Fruit fly (Drosophila melanogaster) whole organism, adult: ENCODE measurements around the gene DhpD.

Experiments
- CG12768 ChIP-seq: fragments of 200-800 bp; sonication (Bioruptor generic); optimal IDR thresholded peaks from 2 replicates; lab custom pipeline; 2017; ENCODE audit warnings: missing biosample characterization, missing genetic modification characterization, mild to moderate bottlenecking, moderate library complexity, missing genetic modification reagents
- CG14711 ChIP-seq: fragments of 200-800 bp; sonication (Bioruptor generic); optimal IDR thresholded peaks from 2 replicates; lab custom pipeline; 2018; ENCODE audit warnings: missing biosample characterization, mild to moderate bottlenecking, missing genetic modification characterization, moderate library complexity
- CG1620 ChIP-seq: fragments of 200-800 bp; sonication (Bioruptor generic); optimal IDR thresholded peaks from 2 replicates; lab custom pipeline; 2016; ENCODE audit warnings: missing biosample characterization, missing genetic modification characterization
- CG33017 ChIP-seq: fragments of 200-800 bp; sonication (Bioruptor generic); optimal IDR thresholded peaks from 2 replicates; lab custom pipeline; 2018; ENCODE audit warnings: missing biosample characterization, mild to moderate bottlenecking, missing genetic modification characterization, moderate library complexity
- CG7101 ChIP-seq: fragments of 200-800 bp; sonication (Bioruptor generic); optimal IDR thresholded peaks from 2 replicates; lab custom pipeline; 2018; ENCODE audit warnings: missing biosample characterization, mild to moderate bottlenecking, missing genetic modification characterization, moderate library complexity
- Clk ChIP-seq: fragments of 200-800 bp; sonication (Bioruptor generic); optimal IDR thresholded peaks from 2 replicates; lab custom pipeline; 2017; ENCODE audit warnings: missing biosample characterization, missing genetic modification characterization
- Crg-1 ChIP-seq: fragments of 200-800 bp; sonication (Bioruptor generic); optimal IDR thresholded peaks from 2 replicates; lab custom pipeline; 2016; ENCODE audit warnings: missing biosample characterization, missing genetic modification characterization
- Hr96 ChIP-seq: fragments of 200-800 bp; sonication (Bioruptor generic); optimal IDR thresholded peaks from 2 replicates; lab custom pipeline; 2016; ENCODE audit warnings: missing biosample characterization, missing genetic modification characterization
- Mnt ChIP-seq: fragments of 200-800 bp; sonication (Bioruptor generic); optimal IDR thresholded peaks from 2 replicates; lab custom pipeline; 2016; ENCODE audit warnings: missing biosample characterization, mild to moderate bottlenecking, missing genetic modification characterization
- bab1 ChIP-seq: fragments of 200-800 bp; sonication (Bioruptor generic); optimal IDR thresholded peaks from 3 replicates; lab custom pipeline; 2019; ENCODE audit warnings: missing biosample characterization, mild to moderate bottlenecking, missing genetic modification characterization, moderate library complexity
- cnc ChIP-seq, 2 experiments: fragments of >200 bp; optimal IDR thresholded peaks; 2 replicates each; lab custom pipeline; 2017
- kay ChIP-seq: fragments of 200-800 bp; sonication (Bioruptor generic); peaks from one replicate; lab custom pipeline; 2016; ENCODE audit warnings: missing biosample characterization, missing genetic modification characterization, borderline replicate concordance
- ovo ChIP-seq: fragments of 200-800 bp; sonication (Bioruptor generic); optimal IDR thresholded peaks from 2 replicates; lab custom pipeline; 2016; ENCODE audit warnings: missing biosample characterization, missing genetic modification characterization
- toe ChIP-seq: fragments of 200-800 bp; sonication (Bioruptor generic); optimal IDR thresholded peaks from 2 replicates; lab custom pipeline; 2016; ENCODE audit warnings: missing biosample characterization, missing genetic modification characterization

DNA sequence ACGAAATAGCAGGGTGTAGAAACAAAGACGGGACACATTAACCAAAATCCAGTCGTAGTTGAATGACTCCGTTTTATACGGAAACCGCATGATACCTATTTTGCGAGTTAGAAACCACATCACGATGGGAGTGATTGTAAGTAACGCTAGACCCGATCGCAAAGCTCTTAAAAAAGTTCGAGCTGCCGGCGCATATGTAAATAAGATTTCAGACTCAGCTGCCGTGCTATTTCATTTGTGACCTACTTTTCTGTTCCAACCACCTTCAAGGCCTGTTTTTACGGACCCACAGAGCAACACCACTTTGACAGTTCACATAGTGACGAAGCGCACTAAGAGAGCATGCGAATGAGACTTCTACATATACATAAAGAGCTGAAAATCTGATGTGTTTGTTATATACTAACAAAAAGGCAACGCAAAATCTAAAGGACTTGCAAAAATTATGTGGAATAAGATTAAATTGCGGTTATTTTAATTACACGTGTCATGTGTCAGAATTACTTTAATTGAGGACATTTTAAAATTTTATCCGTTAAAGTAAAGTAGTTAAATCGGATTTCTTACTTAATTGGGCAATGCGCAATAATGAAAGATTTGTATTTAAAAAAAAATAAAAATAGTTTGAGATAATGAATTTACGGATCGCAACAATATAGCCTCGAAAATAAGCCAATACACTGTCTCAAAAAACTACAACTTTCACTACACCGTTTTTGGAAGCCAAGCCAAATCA is 50.1 kb downstream of the DhpD start:
- TF ChIP-seq bab1 (GFP tag; lab: Kevin White, UChicago) (no peak), CG1620 (no peak), CG33017 (tag; lab: Kevin White, UChicago) (no peak), toe (GFP tag; lab: Kevin White, UChicago) (no peak), CG7101 (no peak), CG12768 (GFP tag; lab: Kevin White, UChicago) (no peak), CG14711 (tag; lab: Kevin White, UChicago) (no peak), ovo (GFP tag; lab: Kevin White, UChicago) (no peak), kay (GFP tag; lab: Kevin White, UChicago) (no peak), Clk (GFP tag; lab: Kevin White, UChicago) (no peak), cnc (optimal IDR thresholded peaks at IDR 0.05; lab: Kevin White, UChicago) (no peak), Crg-1 (GFP tag; lab: Kevin White, UChicago) (no peak), Hr96 (GFP tag; lab: Kevin White, UChicago) (no peak), Mnt (GFP tag; lab: Kevin White, UChicago) (no peak)
